Worm (Caenorhabditis elegans) whole organism, mixed stage, embryonic: Measurements from ENCODE around the gene F44B9.5.

Experiments used
- nhr-28 ChIP-seq: fragments of 150-350 bp; optimal IDR thresholded peaks from 2 replicates; lab custom pipeline; 2014; ENCODE audit warnings: missing biosample characterization, missing genetic modification characterization
- unc-39 ChIP-seq: fragments of 150-350 bp; optimal IDR thresholded peaks from 2 replicates; lab custom pipeline; 2014; ENCODE audit warnings: missing biosample characterization, missing genetic modification characterization
- unc-62 ChIP-seq: fragments of 150-350 bp; optimal IDR thresholded peaks from 2 replicates; lab custom pipeline; 2014; ENCODE audit warnings: missing biosample characterization, missing genetic modification reagents, missing genetic modification characterization

- TF ChIP-seq nhr-28 (tag; lab: Kevin White, UChicago) (no peak), unc-39 (tag; lab: Kevin White, UChicago) (no peak), unc-62 (GFP tag; lab: Kevin White, UChicago) (no peak)
These were observed 12.2 kb downstream of the F44B9.5 start, which contains the start of gene C06G4.6 for ce11 chrIII:8004091-8004490.
